Worm (Caenorhabditis elegans) whole organism, mixed stage, embryonic: ENCODE measurements around the gene F37A8.1.

Experiments
- blmp-1 ChIP-seq: fragments of 150-350 bp; optimal IDR thresholded peaks from 2 replicates; lab custom pipeline; 2014; ENCODE audit warnings: missing biosample characterization, missing genetic modification characterization
- elt-3 ChIP-seq: fragments of 150-350 bp; optimal IDR thresholded peaks from 2 replicates; lab custom pipeline; 2014; ENCODE audit warnings: missing biosample characterization, missing genetic modification characterization
- lsy-2 ChIP-seq: fragments of 150-350 bp; optimal IDR thresholded peaks from 2 replicates; lab custom pipeline; 2014; ENCODE audit warnings: missing biosample characterization, missing genetic modification characterization
- nhr-12 ChIP-seq: fragments of 150-350 bp; optimal IDR thresholded peaks from 2 replicates; lab custom pipeline; 2014; ENCODE audit warnings: missing biosample characterization, missing genetic modification characterization
- nhr-28 ChIP-seq: fragments of 150-350 bp; optimal IDR thresholded peaks from 2 replicates; lab custom pipeline; 2014; ENCODE audit warnings: missing biosample characterization, missing genetic modification characterization
- pha-4 ChIP-seq: fragments of 150-350 bp; optimal IDR thresholded peaks from 2 replicates; lab custom pipeline; 2018; ENCODE audit warnings: missing biosample characterization, missing genetic modification reagents, missing genetic modification characterization
- sem-2 ChIP-seq: fragments of 200-800 bp; sonication (Bioruptor generic); optimal IDR thresholded peaks from 2 replicates; lab custom pipeline; 2018; ENCODE audit warnings: mild to moderate bottlenecking, missing genetic modification characterization, missing compliant biosample characterization
- snpc-4 ChIP-seq: fragments of 150-350 bp; optimal IDR thresholded peaks from 2 replicates; lab custom pipeline; 2014; ENCODE audit warnings: missing biosample characterization, missing genetic modification characterization
- sptf-1 ChIP-seq: sonication (generic microtip); optimal IDR thresholded peaks from 2 replicates; lab custom pipeline; 2017; ENCODE audit warnings: mild to moderate bottlenecking, missing genetic modification characterization, moderate library complexity, missing compliant biosample characterization
- unc-39 ChIP-seq: fragments of 150-350 bp; optimal IDR thresholded peaks from 2 replicates; lab custom pipeline; 2014; ENCODE audit warnings: missing biosample characterization, missing genetic modification characterization
- unc-62 ChIP-seq: fragments of 150-350 bp; optimal IDR thresholded peaks from 2 replicates; lab custom pipeline; 2014; ENCODE audit warnings: missing biosample characterization, missing genetic modification reagents, missing genetic modification characterization
- ztf-11 ChIP-seq: fragments of 150-350 bp; optimal IDR thresholded peaks from 2 replicates; lab custom pipeline; 2014; ENCODE audit warnings: missing biosample characterization, missing genetic modification characterization

ce11 chrIII:3927450-3927849 is 786 bp upstream of the F37A8.1 start:
- TF ChIP-seq nhr-28 (tag; lab: Kevin White, UChicago): no peak
- peak; percentile 48 for TF ChIP-seq unc-62
- TF ChIP-seq lsy-2 (tag; lab: Kevin White, UChicago): no peak
- TF ChIP-seq snpc-4: no peak
- no peak for TF ChIP-seq unc-39 (tag; lab: Kevin White, UChicago)
- no peak for TF ChIP-seq pha-4 (tag; lab: Kevin White, UChicago)
- TF ChIP-seq sem-2 (GFP tag; lab: Kevin White, UChicago): no peak
- TF ChIP-seq blmp-1 (tag; lab: Kevin White, UChicago): no peak
- no peak for TF ChIP-seq nhr-12 (tag; lab: Kevin White, UChicago)
- TF ChIP-seq elt-3 (tag; lab: Kevin White, UChicago): no peak
- no peak for TF ChIP-seq sptf-1
- TF ChIP-seq ztf-11 (tag; lab: Kevin White, UChicago): no peak
